Worm (Caenorhabditis elegans) whole organism, L2 larva: Measurements from ENCODE around the gene rab-21.

ENCODE experiments used
- C34F6.9 ChIP-seq: fragments of 150-350 bp; optimal IDR thresholded peaks from 2 replicates; lab custom pipeline; 2014; ENCODE audit warnings: missing biosample characterization, missing genetic modification characterization
- F13H6.1 ChIP-seq: sonication (generic microtip); optimal IDR thresholded peaks from 2 replicates; lab custom pipeline; 2016; ENCODE audit warnings: missing genetic modification characterization, missing compliant biosample characterization
- Y55F3AM.14 ChIP-seq: fragments of 200-800 bp; sonication (Bioruptor generic); optimal IDR thresholded peaks from 2 replicates; lab custom pipeline; 2018; ENCODE audit warnings: mild to moderate bottlenecking, missing genetic modification characterization, missing compliant biosample characterization
- ZK546.5 ChIP-seq: sonication (generic microtip); optimal IDR thresholded peaks from 2 replicates; lab custom pipeline; 2017; ENCODE audit warnings: missing biosample characterization, missing genetic modification characterization
- alr-1 ChIP-seq: fragments of 150-350 bp; optimal IDR thresholded peaks from 2 replicates; lab custom pipeline; 2014; ENCODE audit warnings: missing biosample characterization, missing genetic modification characterization
- aly-2 ChIP-seq: fragments of 150-350 bp; optimal IDR thresholded peaks from 2 replicates; lab custom pipeline; 2014; ENCODE audit warnings: missing biosample characterization, missing genetic modification characterization
- ama-1 ChIP-seq: fragments of 150-350 bp; optimal IDR thresholded peaks from 2 replicates; lab custom pipeline; 2018; ENCODE audit warnings: inconsistent platforms
- ceh-16 ChIP-seq: fragments of 150-350 bp; optimal IDR thresholded peaks from 2 replicates; lab custom pipeline; 2014; ENCODE audit warnings: missing biosample characterization, missing genetic modification characterization
- ceh-82 ChIP-seq: fragments of 150-350 bp; optimal IDR thresholded peaks from 2 replicates; lab custom pipeline; 2014; ENCODE audit warnings: missing biosample characterization, missing genetic modification characterization
- crh-2 ChIP-seq: sonication (generic microtip); optimal IDR thresholded peaks from 2 replicates; lab custom pipeline; 2017; ENCODE audit warnings: missing biosample characterization, missing genetic modification characterization
- dmd-4 ChIP-seq: sonication (generic microtip); optimal IDR thresholded peaks from 2 replicates; lab custom pipeline; 2017; ENCODE audit warnings: missing biosample characterization, missing genetic modification characterization
- elt-1 ChIP-seq: fragments of 150-350 bp; optimal IDR thresholded peaks from 2 replicates; lab custom pipeline; 2014; ENCODE audit warnings: missing biosample characterization, missing genetic modification characterization
- fos-1 ChIP-seq: fragments of 150-350 bp; optimal IDR thresholded peaks from 2 replicates; lab custom pipeline; 2014; ENCODE audit warnings: missing biosample characterization, missing genetic modification characterization
- gmeb-1 ChIP-seq: fragments of 150-350 bp; optimal IDR thresholded peaks from 2 replicates; lab custom pipeline; 2014; ENCODE audit warnings: missing biosample characterization, missing genetic modification characterization
- lin-11 ChIP-seq: fragments of 150-350 bp; sonication (generic microtip); optimal IDR thresholded peaks from 2 replicates; lab custom pipeline; 2014; ENCODE audit warnings: missing biosample characterization, missing genetic modification characterization, inconsistent platforms, mixed read lengths
- lin-39 ChIP-seq: fragments of 150-350 bp; optimal IDR thresholded peaks from 2 replicates; lab custom pipeline; 2014; ENCODE audit warnings: missing biosample characterization, missing genetic modification reagents, missing genetic modification characterization
- lsy-2 ChIP-seq, 2 experiments: fragments of 150-350 bp in 1 of 2; sonication (generic microtip) in 1 of 2; optimal IDR thresholded peaks; 2 replicates each; lab custom pipeline; 2014 to 2017; ENCODE audit warnings: missing biosample characterization in 2 of 2, missing genetic modification characterization in 2 of 2
- mab-5 ChIP-seq: fragments of 150-350 bp; optimal IDR thresholded peaks from 2 replicates; lab custom pipeline; 2014; ENCODE audit warnings: missing biosample characterization, missing genetic modification characterization
- mdl-1 ChIP-seq, 2 experiments: fragments of 150-350 bp in 1 of 2; sonication (generic microtip) in 1 of 2; optimal IDR thresholded peaks; 2 replicates each; lab custom pipeline; 2017; ENCODE audit warnings: missing biosample characterization in 2 of 2, missing genetic modification characterization in 2 of 2
- nhr-10 ChIP-seq: sonication (generic microtip); optimal IDR thresholded peaks from 2 replicates; lab custom pipeline; 2017; ENCODE audit warnings: missing biosample characterization, missing genetic modification characterization
- nhr-11 ChIP-seq: fragments of 150-350 bp; optimal IDR thresholded peaks from 2 replicates; lab custom pipeline; 2014; ENCODE audit warnings: missing biosample characterization, missing genetic modification characterization
- nhr-77 ChIP-seq: fragments of 150-350 bp; optimal IDR thresholded peaks from 2 replicates; lab custom pipeline; 2014; ENCODE audit warnings: missing biosample characterization, missing genetic modification characterization
- peb-1 ChIP-seq: fragments of 150-350 bp; optimal IDR thresholded peaks from 2 replicates; lab custom pipeline; 2014; ENCODE audit warnings: missing biosample characterization, missing genetic modification characterization
- skn-1 ChIP-seq: sonication (generic microtip); optimal IDR thresholded peaks from 2 replicates; lab custom pipeline; 2017; ENCODE audit warnings: missing biosample characterization, missing genetic modification characterization
- sma-3 ChIP-seq: sonication (generic microtip); optimal IDR thresholded peaks from 2 replicates; lab custom pipeline; 2016; ENCODE audit warnings: missing genetic modification reagents, missing genetic modification characterization, missing compliant biosample characterization
- snpc-4 ChIP-seq: fragments of 150-350 bp; optimal IDR thresholded peaks from 2 replicates; lab custom pipeline; 2014; ENCODE audit warnings: missing biosample characterization, missing genetic modification characterization
- unc-39 ChIP-seq: fragments of 150-350 bp; optimal IDR thresholded peaks from 2 replicates; lab custom pipeline; 2014; ENCODE audit warnings: missing biosample characterization, missing genetic modification characterization
- unc-55 ChIP-seq: fragments of 150-350 bp; sonication (generic microtip); optimal IDR thresholded peaks from 3 replicates; lab custom pipeline; 2014; ENCODE audit warnings: missing biosample characterization, missing genetic modification reagents, missing genetic modification characterization
- unc-62 ChIP-seq: fragments of 150-350 bp; optimal IDR thresholded peaks from 2 replicates; lab custom pipeline; 2014; ENCODE audit warnings: missing biosample characterization, missing genetic modification reagents, missing genetic modification characterization
- zag-1 ChIP-seq: fragments of 150-350 bp; optimal IDR thresholded peaks from 2 replicates; lab custom pipeline; 2014; ENCODE audit warnings: missing biosample characterization, missing genetic modification characterization
- ztf-1 ChIP-seq: fragments of 200-800 bp; sonication (Bioruptor generic); conservative IDR thresholded peaks from 2 replicates; pipeline ENCODE4 v1.3.6; 2022; ENCODE audit warnings: missing genetic modification characterization, missing compliant biosample characterization

rab-21 gene

DNA sequence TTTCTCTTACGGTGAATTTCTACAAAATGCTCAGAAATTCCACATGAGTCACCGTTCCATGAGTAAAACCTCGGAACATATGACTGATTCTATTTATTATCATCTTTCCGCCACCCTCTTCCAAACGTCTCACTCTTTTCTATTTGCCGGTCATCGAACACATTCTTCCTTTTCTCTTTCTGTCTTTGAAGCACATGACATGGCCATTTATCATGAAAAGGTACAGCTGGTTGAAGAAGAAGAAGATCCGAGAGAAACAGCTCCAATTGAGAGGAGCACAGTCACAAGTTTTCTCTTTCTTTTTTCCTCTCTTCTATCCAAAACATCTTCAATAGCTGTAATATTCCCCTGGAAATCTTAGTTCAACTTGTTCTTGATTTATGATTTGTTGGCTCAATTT lies 7.8 kb downstream of the rab-21 start, which contains the start of gene cup-16 (continued):
- TF ChIP-seq peb-1 (no peak), mdl-1 (tag; optimal IDR thresholded peaks at IDR 0.05; lab: Kevin White, UChicago) (no peak), nhr-77 (tag; lab: Kevin White, UChicago) (no peak), ZK546.5 (tag; lab: Kevin White, UChicago) (no peak)

DNA sequence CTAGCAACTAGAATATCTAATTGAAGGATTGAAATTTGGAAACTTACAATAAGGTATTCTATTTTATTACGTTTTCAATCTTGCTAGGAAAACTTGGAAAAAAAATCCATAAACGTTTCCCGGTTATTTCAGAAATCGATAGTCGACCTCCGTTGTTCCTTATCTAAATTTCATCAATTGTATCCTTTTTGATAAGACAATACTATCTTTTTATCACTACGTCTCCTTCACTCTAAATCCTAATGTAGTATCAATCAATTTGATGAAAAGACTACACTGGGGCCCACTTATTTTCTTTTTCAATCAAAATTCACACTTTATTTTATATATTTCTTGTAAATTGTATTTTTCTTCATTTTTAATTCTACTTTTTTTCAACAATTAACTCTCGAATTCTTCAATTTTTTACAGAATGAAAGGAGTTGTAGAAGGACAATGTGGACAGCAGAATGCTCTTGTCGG lies 10.4 kb downstream of the rab-21 start, which contains the start of gene prx-5:
Gene prx-5 (plus strand): TSS at position 412 of the 462 bp plus-strand sequence.
- TF ChIP-seq aly-2 (tag; lab: Kevin White, UChicago) (no peak), dmd-4 (tag; lab: Kevin White, UChicago) (no peak), mab-5 (tag; lab: Kevin White, UChicago) (no peak), nhr-11 (tag; lab: Kevin White, UChicago) (no peak), ZK546.5 (tag; lab: Kevin White, UChicago) (no peak), fos-1 (tag; lab: Kevin White, UChicago) (peak; percentile 51), nhr-10 (no peak), nhr-77 (tag; lab: Kevin White, UChicago) (no peak), elt-1 (tag; lab: Kevin White, UChicago) (no peak)
- TF ChIP-seq, all 48 proteins: peak for 1

DNA sequence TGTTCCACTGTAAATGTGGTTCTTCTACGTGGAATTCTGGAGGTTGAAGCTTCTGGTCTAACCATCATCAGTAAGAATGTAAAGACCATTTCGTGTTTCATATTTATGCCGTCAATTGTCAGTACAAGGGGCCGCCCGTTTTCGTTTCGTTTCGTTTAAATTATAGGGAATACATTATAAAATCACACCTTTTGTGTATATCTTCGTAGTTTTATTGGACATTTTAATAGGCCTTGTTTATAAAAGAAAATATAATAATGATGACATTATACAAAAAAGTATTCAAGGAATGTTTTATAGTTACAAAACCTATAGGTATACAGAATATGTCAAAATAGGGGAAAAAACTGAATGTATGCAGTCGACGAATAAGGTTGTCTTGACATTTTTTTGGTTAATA lies 11.1 kb downstream of the rab-21 start, which contains the start of gene ceh-7:
Gene ceh-7 (minus strand): TSS at position 101 of the 400 bp plus-strand sequence.
- TF ChIP-seq aly-2 (tag; lab: Kevin White, UChicago) (no peak), zag-1 (no peak), dmd-4 (tag; lab: Kevin White, UChicago) (no peak)

DNA sequence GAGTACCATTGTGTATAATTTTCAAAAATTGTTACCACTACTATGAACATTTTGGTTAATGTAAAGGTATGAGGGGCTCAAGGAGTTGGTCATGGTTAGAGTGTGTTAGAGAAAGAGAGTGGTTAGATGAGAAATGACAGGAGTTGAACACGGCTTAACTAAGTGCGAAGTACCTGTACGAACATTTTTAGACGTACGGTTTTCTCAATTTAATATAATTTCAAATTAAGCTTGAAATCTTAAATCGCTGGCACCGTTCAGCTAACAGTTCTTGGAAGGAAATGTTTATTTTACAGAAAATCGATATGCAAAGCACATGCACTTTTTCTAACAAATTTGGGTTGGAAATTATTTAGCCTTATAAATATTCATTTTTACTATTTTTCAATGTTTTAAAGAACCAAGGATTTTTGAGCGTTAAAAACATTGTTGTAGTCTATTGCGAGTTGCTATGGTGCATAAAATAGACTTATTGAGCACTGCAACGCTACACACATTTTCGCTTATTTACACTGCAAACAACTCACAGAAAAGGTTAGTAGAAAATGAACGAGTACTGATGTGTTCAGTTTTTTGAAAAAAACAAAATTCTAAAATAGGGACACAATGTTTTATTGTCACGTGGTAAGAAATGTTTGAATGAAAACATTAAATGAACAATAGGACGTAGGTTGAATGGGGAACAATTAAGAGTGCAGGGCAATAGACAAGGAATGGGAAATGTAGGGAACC lies 13.0 kb downstream of the rab-21 start, which contains the start of gene sphk-1:
Gene sphk-1 (minus strand): TSS at position 51 of the 732 bp plus-strand sequence.
- TF ChIP-seq ceh-82 (no peak), ceh-16 (tag; lab: Kevin White, UChicago) (no peak), nhr-77 (tag; lab: Kevin White, UChicago) (no peak), Y55F3AM.14 (GFP tag; lab: Kevin White, UChicago) (no peak), peb-1 (no peak), unc-39 (tag; lab: Kevin White, UChicago) (no peak), snpc-4 (no peak), sma-3 (no peak), ztf-1 (GFP tag; lab: Robert Waterston, UW) (no peak), C34F6.9 (no peak), nhr-11 (tag; lab: Kevin White, UChicago) (no peak), alr-1 (tag; lab: Kevin White, UChicago) (no peak), crh-2 (no peak)

DNA sequence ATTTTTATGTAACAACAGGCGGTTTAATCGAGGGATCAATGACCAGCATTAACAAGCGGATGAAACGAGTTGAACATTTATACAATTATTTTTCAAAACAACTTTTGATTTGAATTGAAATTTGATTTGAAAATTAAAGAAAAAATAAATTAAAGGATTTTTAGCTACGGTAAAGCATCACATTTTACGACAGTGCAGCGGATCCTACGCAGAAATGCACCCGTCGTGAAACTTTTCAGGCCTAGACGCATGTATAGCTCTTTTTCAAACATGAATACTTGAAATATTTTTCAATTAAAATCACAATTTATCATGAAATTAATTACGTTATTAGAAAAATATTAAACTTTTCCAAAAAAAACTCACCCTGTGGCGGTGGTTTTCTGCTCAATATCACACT lies 13.8 kb downstream of the rab-21 start:
- TF ChIP-seq alr-1 (tag; lab: Kevin White, UChicago) (no peak), ceh-16 (tag; lab: Kevin White, UChicago) (no peak), fos-1 (tag; lab: Kevin White, UChicago) (no peak), F13H6.1 (tag; lab: Kevin White, UChicago) (no peak), lsy-2 (tag; optimal IDR thresholded peaks at IDR 0.05; lab: Kevin White, UChicago) (peak in 1 of 2 experiments; percentile 86), unc-55 (GFP tag; lab: Kevin White, UChicago) (no peak)

DNA sequence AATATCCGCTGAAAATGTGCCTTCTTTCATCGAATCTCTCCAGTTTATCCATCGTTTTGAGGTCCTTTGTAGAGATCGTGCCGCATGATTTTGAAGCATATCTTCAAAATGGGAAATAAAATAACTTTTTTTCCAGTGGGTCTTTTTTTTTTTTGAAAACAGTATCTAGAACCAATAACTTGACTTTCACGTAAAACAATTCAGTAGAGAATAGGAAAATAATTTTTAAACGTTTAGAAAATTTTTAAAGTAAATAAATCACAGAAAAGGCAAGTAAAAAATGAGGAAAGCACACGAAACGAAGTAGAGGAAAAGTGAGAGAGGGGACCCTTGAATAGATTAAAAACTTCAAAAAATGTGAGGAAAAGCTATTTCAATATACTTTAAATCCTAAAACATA lies 16.0 kb downstream of the rab-21 start, which contains the start of gene chdh-1:
Gene chdh-1 (minus strand): TSS at position 101 of the 400 bp plus-strand sequence.
- TF ChIP-seq mdl-1 (tag; optimal IDR thresholded peaks at IDR 0.05; lab: Kevin White, UChicago) (no peak), ZK546.5 (tag; lab: Kevin White, UChicago) (no peak), unc-62 (GFP tag; lab: Kevin White, UChicago) (no peak), nhr-11 (tag; lab: Kevin White, UChicago) (no peak), skn-1 (no peak), gmeb-1 (tag; lab: Kevin White, UChicago) (no peak), dmd-4 (tag; lab: Kevin White, UChicago) (no peak), ceh-16 (tag; lab: Kevin White, UChicago) (no peak), lin-11 (tag; lab: Kevin White, UChicago) (no peak), nhr-77 (tag; lab: Kevin White, UChicago) (no peak), elt-1 (tag; lab: Kevin White, UChicago) (no peak), lin-39 (tag; lab: Kevin White, UChicago) (no peak), ama-1 (lab: Kevin White, UChicago) (no peak), nhr-10 (no peak)
